Worm (Caenorhabditis elegans) whole organism, L4 larva: Measurements from ENCODE around the gene tofu-2.

Experiments
- F26F4.8 ChIP-seq: fragments of 200-800 bp; sonication (Bioruptor generic); conservative IDR thresholded peaks from 2 replicates; pipeline ENCODE4 v1.3.6; 2022; ENCODE audit warnings: missing genetic modification characterization, missing compliant biosample characterization
- R02D3.7 ChIP-seq: fragments of 150-350 bp; sonication (generic microtip); optimal IDR thresholded peaks from 3 replicates; lab custom pipeline; 2014; ENCODE audit warnings: missing biosample characterization, missing genetic modification characterization
- Y48G9A.11 ChIP-seq: fragments of 200-800 bp; sonication (Bioruptor generic); IDR thresholded peaks from 2 replicates; pipeline ENCODE4 v1.3.6; 2022; ENCODE audit warnings: missing genetic modification reagents, missing genetic modification characterization, missing compliant biosample characterization
- aha-1 ChIP-seq: fragments of 150-350 bp; peaks from one replicate; lab custom pipeline; 2014; ENCODE audit warnings: missing biosample characterization, missing genetic modification characterization
- ama-1 ChIP-seq: fragments of 150-350 bp; optimal IDR thresholded peaks from 2 replicates; lab custom pipeline; 2014; ENCODE audit warnings: inconsistent platforms, mixed read lengths
- arid-1 ChIP-seq: fragments of 200-800 bp; sonication (Bioruptor generic); conservative IDR thresholded peaks from 2 replicates; pipeline ENCODE4 v1.3.6; 2022; ENCODE audit warnings: missing genetic modification reagents, missing genetic modification characterization, missing compliant biosample characterization
- ceh-20 ChIP-seq: fragments of 200-800 bp; sonication (Bioruptor generic); IDR thresholded peaks from 2 replicates; pipeline ENCODE4 v1.3.6; 2022; ENCODE audit warnings: missing genetic modification reagents, missing genetic modification characterization, missing compliant biosample characterization
- ces-1 ChIP-seq: fragments of 150-350 bp; sonication (generic microtip); optimal IDR thresholded peaks from 4 replicates; lab custom pipeline; 2014; ENCODE audit warnings: missing biosample characterization, missing genetic modification reagents, missing genetic modification characterization
- daf-12 ChIP-seq: fragments of 150-350 bp; optimal IDR thresholded peaks from 2 replicates; lab custom pipeline; 2014; ENCODE audit warnings: missing biosample characterization, missing genetic modification reagents, missing genetic modification characterization
- dmd-8 ChIP-seq: fragments of 200-800 bp; sonication (Bioruptor generic); IDR thresholded peaks from 2 replicates; pipeline ENCODE4 v1.3.6; 2022; ENCODE audit warnings: missing genetic modification characterization, missing compliant biosample characterization
- dve-1 ChIP-seq: sonication (generic microtip); optimal IDR thresholded peaks from 2 replicates; lab custom pipeline; 2017; ENCODE audit warnings: antibody characterized with exemption, mild to moderate bottlenecking, missing genetic modification characterization, missing compliant biosample characterization; ENCODE audit not compliant: insufficient read depth
- egl-27 ChIP-seq: sonication (generic microtip); optimal IDR thresholded peaks from 3 replicates; lab custom pipeline; 2017; ENCODE audit warnings: missing biosample characterization, missing genetic modification reagents, missing genetic modification characterization
- egl-43 ChIP-seq: fragments of 200-800 bp; sonication (Bioruptor generic); IDR thresholded peaks from 2 replicates; pipeline ENCODE4 v1.3.6; 2022; ENCODE audit warnings: missing genetic modification reagents, missing genetic modification characterization, missing compliant biosample characterization
- lin-38 ChIP-seq: fragments of 200-800 bp; sonication (Bioruptor generic); IDR thresholded peaks from 2 replicates; pipeline ENCODE4 v1.3.6; 2022; ENCODE audit warnings: missing genetic modification reagents, missing genetic modification characterization, missing compliant biosample characterization
- lsy-2 ChIP-seq, 2 experiments: fragments of 150-350 bp in 1 of 2; sonication (generic microtip) in 1 of 2; optimal IDR thresholded peaks; 2 replicates each; lab custom pipeline; 2014 to 2017; ENCODE audit warnings: missing biosample characterization in 2 of 2, missing genetic modification characterization in 2 of 2
- madf-9 ChIP-seq: fragments of 200-800 bp; sonication (Bioruptor generic); conservative IDR thresholded peaks from 2 replicates; pipeline ENCODE4 v1.3.6; 2022; ENCODE audit warnings: missing genetic modification reagents, missing genetic modification characterization, missing compliant biosample characterization
- mdt-29 ChIP-seq: fragments of 200-800 bp; sonication (Bioruptor generic); IDR thresholded peaks from 2 replicates; pipeline ENCODE4 v1.3.6; 2022; ENCODE audit warnings: missing genetic modification reagents, missing genetic modification characterization, missing compliant biosample characterization
- nhr-25 ChIP-seq: sonication (generic microtip); optimal IDR thresholded peaks from 2 replicates; lab custom pipeline; 2017; ENCODE audit warnings: missing genetic modification characterization, mild to moderate bottlenecking, missing compliant biosample characterization, antibody characterized with exemption, moderate library complexity, borderline replicate concordance; ENCODE audit not compliant: insufficient read depth
- nhr-41 ChIP-seq: fragments of 200-800 bp; sonication (Bioruptor generic); IDR thresholded peaks from 2 replicates; pipeline ENCODE4 v1.3.6; 2022; ENCODE audit warnings: missing genetic modification reagents, missing genetic modification characterization, missing compliant biosample characterization
- nhr-48 ChIP-seq: sonication (generic microtip); optimal IDR thresholded peaks from 2 replicates; lab custom pipeline; 2016; ENCODE audit warnings: mild to moderate bottlenecking, missing genetic modification characterization, missing compliant biosample characterization
- snpc-4 ChIP-seq: fragments of 150-350 bp; optimal IDR thresholded peaks from 2 replicates; lab custom pipeline; 2014; ENCODE audit warnings: missing biosample characterization, missing genetic modification characterization
- spr-1 ChIP-seq: sonication (generic microtip); optimal IDR thresholded peaks from 2 replicates; lab custom pipeline; 2016; ENCODE audit warnings: mild to moderate bottlenecking, missing genetic modification characterization, missing compliant biosample characterization
- unc-39 ChIP-seq: sonication (generic microtip); optimal IDR thresholded peaks from 2 replicates; lab custom pipeline; 2017; ENCODE audit warnings: missing biosample characterization, missing genetic modification characterization
- unc-62 ChIP-seq, 3 experiments: fragments of 150-350 bp in 1 of 3; sonication (generic microtip); optimal IDR thresholded peaks in 2 of 3; peaks in 1 of 3; 1 replicate in 1 of 3; 2 replicates in 2 of 3; lab custom pipeline; 2014 to 2017; ENCODE audit warnings: missing biosample characterization in 3 of 3, missing genetic modification characterization in 3 of 3, missing genetic modification reagents in 3 of 3, missing genotype in 1 of 3
- zfp-2 ChIP-seq: sonication (generic microtip); optimal IDR thresholded peaks from 2 replicates; lab custom pipeline; 2016; ENCODE audit warnings: mild to moderate bottlenecking, missing genetic modification characterization, missing compliant biosample characterization
- zfp-3 ChIP-seq: fragments of 200-800 bp; sonication (Bioruptor generic); conservative IDR thresholded peaks from 2 replicates; pipeline ENCODE4 v1.3.6; 2022; ENCODE audit warnings: missing genetic modification reagents, missing genetic modification characterization, missing compliant biosample characterization
- zip-11 ChIP-seq: fragments of 200-800 bp; sonication (Bioruptor generic); IDR thresholded peaks from 2 replicates; pipeline ENCODE4 v1.3.6; 2022; ENCODE audit warnings: missing genetic modification characterization, missing compliant biosample characterization

Gene tofu-2

ce11 chrV:7057795-7058194 lies 6.7 kb upstream of the tofu-2 start, which contains the start of gene Y57E12AL.2:
TSS of gene Y57E12AL.2 (plus strand) at chrV:7058095.
- TF ChIP-seq aha-1 (tag; lab: Kevin White, UChicago): peak; percentile 21
- TF ChIP-seq, all 104 proteins: peak for 1; not testable (repeated sequence) for 103

DNA sequence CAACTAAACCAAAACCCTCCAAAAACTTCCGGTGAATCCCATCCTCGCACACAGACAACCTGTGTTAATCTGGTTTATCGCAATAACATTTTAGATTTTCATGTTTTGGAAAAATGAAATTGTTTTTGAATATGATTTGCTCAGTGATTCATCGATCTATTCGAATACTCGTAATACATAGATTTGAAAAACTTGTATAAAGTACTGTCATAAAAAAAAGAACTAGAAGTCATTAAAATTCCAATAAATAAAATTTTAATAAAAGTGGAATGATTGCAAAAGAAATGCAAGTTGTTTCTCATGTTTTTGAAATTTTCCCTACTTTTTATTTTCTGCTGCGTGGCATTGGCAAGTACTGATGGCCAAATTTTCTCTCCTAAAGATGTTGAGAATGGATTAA lies 3.5 kb upstream of the tofu-2 start, which contains the start of gene spig-8:
spig-8 (plus strand) TSS at position 301 of the 400 bp plus-strand sequence.
- TF ChIP-seq zip-11 (GFP tag; lab: Robert Waterston, UW): no peak
- no peak for TF ChIP-seq egl-43
- TF ChIP-seq mdt-29 (GFP tag; lab: Robert Waterston, UW): no peak
- TF ChIP-seq unc-39: no peak

DNA sequence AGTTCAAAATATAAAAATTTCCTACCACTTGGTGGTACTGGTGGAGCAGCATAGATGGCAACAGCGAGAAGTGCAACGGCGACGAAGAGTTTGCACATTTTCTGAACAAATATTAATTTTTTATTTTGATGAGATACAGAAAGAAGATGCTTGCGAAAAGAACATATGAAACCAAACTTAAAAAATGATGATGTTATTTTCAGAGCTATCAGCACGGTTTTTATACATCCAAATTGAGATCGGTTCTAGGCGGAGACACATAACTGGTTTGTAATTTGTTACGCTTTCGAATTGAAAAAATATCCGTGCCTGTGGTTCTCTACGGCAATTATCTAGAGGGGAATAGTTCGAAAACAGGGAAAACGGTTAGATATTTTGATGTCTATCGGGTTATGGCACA lies 2.1 kb upstream of the tofu-2 start, which contains the start of gene txt-17:
txt-17 (minus strand) TSS at position 101 of the 400 bp plus-strand sequence.
- TF ChIP-seq dve-1 (tag; lab: Kevin White, UChicago): no peak
- no peak for TF ChIP-seq arid-1 (GFP tag; lab: Robert Waterston, UW)
- no peak for TF ChIP-seq daf-12 (tag; lab: Kevin White, UChicago)
- no peak for TF ChIP-seq ces-1 (GFP tag; lab: Kevin White, UChicago)
- no peak for TF ChIP-seq zfp-3 (GFP tag; lab: Robert Waterston, UW)

DNA sequence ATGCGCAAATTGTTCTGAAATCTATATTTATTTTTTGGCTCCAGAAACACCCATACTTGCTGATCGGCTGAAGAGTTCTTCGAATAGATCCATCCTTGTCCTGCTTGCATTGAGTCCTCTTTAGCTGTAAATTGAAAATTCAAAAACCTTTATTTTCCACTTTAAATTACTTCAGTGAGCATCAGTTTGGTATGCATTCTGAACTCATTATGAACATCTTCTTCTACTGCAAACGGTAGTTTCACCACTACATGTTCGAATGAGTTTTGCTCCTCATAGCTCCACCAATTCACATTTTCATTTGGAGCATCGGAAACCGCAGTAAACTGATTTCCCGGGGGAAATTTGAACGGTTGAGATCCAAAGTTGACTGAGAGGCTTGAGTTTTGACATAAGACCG lies 895 bp downstream of the tofu-2 start:
- TF ChIP-seq lsy-2 (tag; optimal IDR thresholded peaks at IDR 0.05; lab: Kevin White, UChicago) (no peak), dve-1 (tag; lab: Kevin White, UChicago) (no peak), F26F4.8 (no peak), unc-62 (GFP tag; optimal IDR thresholded peaks at IDR 0.05 in 1 of 2; lab: Kevin White, UChicago) (peak in 1 of 2 experiments; percentile 92), unc-62 (tag; optimal IDR thresholded peaks at IDR 0.05; lab: Kevin White, UChicago) (no peak), aha-1 (tag; lab: Kevin White, UChicago) (peak; percentile 27)

- peak in 1 of 2 experiments; percentile 16 for TF ChIP-seq unc-62 (GFP tag; optimal IDR thresholded peaks at IDR 0.05 in 1 of 2; lab: Kevin White, UChicago)
- TF ChIP-seq unc-62 (tag; optimal IDR thresholded peaks at IDR 0.05; lab: Kevin White, UChicago): no peak
- TF ChIP-seq R02D3.7 (tag; lab: Kevin White, UChicago): no peak
- no peak for TF ChIP-seq mdt-29 (GFP tag; lab: Robert Waterston, UW)
- no peak for TF ChIP-seq nhr-48 (tag; lab: Kevin White, UChicago)
- no peak for TF ChIP-seq egl-27 (tag; lab: Kevin White, UChicago)
- no peak for TF ChIP-seq nhr-25 (tag; lab: Kevin White, UChicago)
Observed at ce11 chrV:7047512-7047911, 3.5 kb downstream of the tofu-2 start, which contains the start of gene F20A1.8. TSS of gene F20A1.8 (minus strand) at chrV:7047612.

DNA sequence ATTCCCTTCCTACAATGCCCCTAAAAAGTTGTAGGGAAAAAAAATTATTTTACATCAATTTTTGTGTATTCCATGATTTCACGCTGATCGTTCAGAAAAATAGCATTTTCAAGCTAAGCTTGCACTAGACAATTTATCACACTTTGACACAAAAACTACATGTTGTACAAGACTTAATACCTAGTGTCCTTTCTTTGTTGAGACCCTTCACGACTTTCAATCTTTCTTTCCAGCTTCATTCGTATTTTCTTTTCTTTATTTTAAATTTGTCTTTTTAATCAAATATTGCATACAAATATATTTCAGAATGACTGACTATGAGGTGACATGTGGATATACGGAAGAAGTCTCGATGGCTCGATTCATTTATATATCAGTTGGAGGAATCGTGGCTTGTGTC lies 5.0 kb downstream of the tofu-2 start, which contains the start of gene F20A1.2:
F20A1.2 (plus strand) TSS at position 301 of the 400 bp plus-strand sequence.
- TF ChIP-seq madf-9: no peak
- no peak for TF ChIP-seq aha-1 (tag; lab: Kevin White, UChicago)
- TF ChIP-seq nhr-41 (GFP tag; lab: Robert Waterston, UW): no peak
- no peak for TF ChIP-seq egl-27 (tag; lab: Kevin White, UChicago)
- TF ChIP-seq lin-38: no peak
- TF ChIP-seq spr-1 (tag; lab: Kevin White, UChicago): no peak
- TF ChIP-seq Y48G9A.11 (GFP tag; lab: Robert Waterston, UW): no peak
- TF ChIP-seq ceh-20 (GFP tag; lab: Robert Waterston, UW): no peak
- no peak for TF ChIP-seq zfp-3 (GFP tag; lab: Robert Waterston, UW)
- no peak for TF ChIP-seq snpc-4 (tag; lab: Kevin White, UChicago)
- no peak for TF ChIP-seq dmd-8 (GFP tag; lab: Robert Waterston, UW)
- no peak for TF ChIP-seq ama-1 (lab: Kevin White, UChicago)

DNA sequence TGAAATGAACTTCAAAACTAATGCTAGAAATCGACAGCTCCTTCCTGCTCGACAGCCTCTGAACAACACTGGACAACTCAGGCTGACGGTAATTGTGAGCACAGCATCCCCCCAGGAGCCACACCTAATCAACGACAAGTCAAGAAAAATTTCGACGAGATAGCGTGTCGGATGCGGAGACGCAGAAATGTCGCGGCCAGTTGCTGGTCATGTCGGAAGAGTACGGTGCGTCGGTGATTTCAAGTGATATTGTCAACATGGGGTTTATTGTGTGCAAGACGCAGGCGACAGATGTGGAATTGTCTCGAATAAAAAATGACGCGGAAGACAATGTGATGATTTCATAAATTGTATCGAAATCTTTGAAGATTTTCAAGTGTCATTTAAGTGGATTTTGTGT lies 14.6 kb downstream of the tofu-2 start, which contains the start of gene twk-11:
twk-11 (minus strand) TSS at position 101 of the 400 bp plus-strand sequence.
- no peak for TF ChIP-seq zfp-2 (tag; lab: Kevin White, UChicago)
- TF ChIP-seq aha-1 (tag; lab: Kevin White, UChicago): peak; percentile 7
- TF ChIP-seq, all 104 proteins: peak for 1
